Worm (Caenorhabditis elegans): ENCODE measurements around the gene ztf-1.

DNA sequence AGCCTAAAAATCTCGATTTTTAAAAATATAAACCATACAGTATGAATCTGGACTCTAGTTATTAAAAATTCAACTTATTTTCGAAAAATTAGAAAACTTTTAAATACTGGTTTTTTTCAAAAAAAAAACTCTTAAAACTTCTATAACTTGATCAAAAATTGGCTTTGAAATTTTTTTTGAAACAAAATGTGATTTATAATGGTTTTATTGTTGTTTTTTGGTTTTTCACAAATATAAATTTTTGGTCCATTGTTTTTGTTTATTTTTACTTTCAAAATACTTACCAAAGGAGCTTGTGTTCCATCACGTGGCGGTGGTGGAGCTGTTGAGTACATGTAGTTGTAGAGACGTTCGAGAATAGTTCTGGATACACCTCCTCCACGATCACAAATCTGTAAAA, 53.9 kb downstream of the ztf-1 start:
- TF ChIP-seq him-1 (tag; optimal IDR thresholded peaks at IDR 0.05), result no peak
- TF ChIP-seq dao-5 (tag; optimal IDR thresholded peaks at IDR 0.05), result no peak
- no peak for TF ChIP-seq W03F9.2 (tag; optimal IDR thresholded peaks at IDR 0.05)

Measured in whole organism, L4/young adult.